Worm (Caenorhabditis elegans) whole organism, L1 larva: ENCODE measurements around the gene R13A1.1.

Source experiments
- C04F5.9 ChIP-seq: sonication (generic microtip); optimal IDR thresholded peaks from 2 replicates; lab custom pipeline; 2016; ENCODE audit warnings: missing genetic modification characterization, missing compliant biosample characterization
- C16A3.4 ChIP-seq: fragments of 150-350 bp; optimal IDR thresholded peaks from 2 replicates; lab custom pipeline; 2014; ENCODE audit warnings: missing biosample characterization, missing genetic modification characterization
- aha-1 ChIP-seq: fragments of 150-350 bp; optimal IDR thresholded peaks from 2 replicates; lab custom pipeline; 2014; ENCODE audit warnings: missing biosample characterization, missing genetic modification characterization
- blmp-1 ChIP-seq: fragments of 150-350 bp; optimal IDR thresholded peaks from 2 replicates; lab custom pipeline; 2014; ENCODE audit warnings: missing biosample characterization, missing genetic modification characterization
- ceh-63 ChIP-seq: fragments of 200-800 bp; sonication (Bioruptor generic); optimal IDR thresholded peaks from 2 replicates; lab custom pipeline; 2018; ENCODE audit warnings: mild to moderate bottlenecking, missing genetic modification characterization, missing compliant biosample characterization
- ceh-8 ChIP-seq: fragments of 200-800 bp; sonication (Bioruptor generic); optimal IDR thresholded peaks from 2 replicates; lab custom pipeline; 2018; ENCODE audit warnings: mild to moderate bottlenecking, missing genetic modification characterization, moderate library complexity, missing compliant biosample characterization
- ceh-82 ChIP-seq, 3 experiments: fragments of 150-350 bp in 1 of 3; sonication (generic microtip) in 2 of 3; optimal IDR thresholded peaks; 2 replicates each; lab custom pipeline; 2014 to 2017; ENCODE audit warnings: missing biosample characterization in 3 of 3, missing genetic modification characterization in 3 of 3
- ceh-90 ChIP-seq: sonication (generic microtip); optimal IDR thresholded peaks from 2 replicates; lab custom pipeline; 2016; ENCODE audit warnings: missing genetic modification characterization, missing compliant biosample characterization
- ces-1 ChIP-seq: fragments of 150-350 bp; optimal IDR thresholded peaks from 2 replicates; lab custom pipeline; 2014; ENCODE audit warnings: missing biosample characterization, missing genetic modification reagents, missing genetic modification characterization
- dpl-1 ChIP-seq, 3 experiments: fragments of 150-350 bp in 2 of 3; sonication (generic microtip) in 1 of 3; optimal IDR thresholded peaks; 2 replicates each; lab custom pipeline; 2014 to 2017; ENCODE audit warnings: missing biosample characterization in 3 of 3, missing genetic modification characterization in 3 of 3, missing genetic modification reagents in 3 of 3
- dsc-1 ChIP-seq: sonication (generic microtip); optimal IDR thresholded peaks from 2 replicates; lab custom pipeline; 2016; ENCODE audit warnings: mild to moderate bottlenecking, missing genetic modification characterization, missing compliant biosample characterization
- elt-2 ChIP-seq: sonication (generic microtip); optimal IDR thresholded peaks from 2 replicates; lab custom pipeline; 2016; ENCODE audit warnings: missing genetic modification characterization, mild to moderate bottlenecking, inconsistent platforms, missing compliant biosample characterization, missing genetic modification reagents
- ets-5 ChIP-seq: fragments of 200-800 bp; sonication (Bioruptor generic); IDR thresholded peaks from 2 replicates; pipeline ENCODE4 v1.3.6; 2022; ENCODE audit warnings: missing genetic modification characterization, missing compliant biosample characterization
- fkh-4 ChIP-seq: sonication (generic microtip); optimal IDR thresholded peaks from 2 replicates; lab custom pipeline; 2016; ENCODE audit warnings: missing compliant biosample characterization, missing genetic modification characterization, borderline replicate concordance
- fkh-8 ChIP-seq: sonication (generic microtip); optimal IDR thresholded peaks from 2 replicates; lab custom pipeline; 2016; ENCODE audit warnings: mild to moderate bottlenecking, missing genetic modification characterization, missing compliant biosample characterization
- fos-1 ChIP-seq: fragments of 150-350 bp; optimal IDR thresholded peaks from 2 replicates; lab custom pipeline; 2014; ENCODE audit warnings: missing biosample characterization, missing genetic modification characterization
- grh-1 ChIP-seq: fragments of 200-800 bp; sonication (Bioruptor generic); IDR thresholded peaks from 2 replicates; pipeline ENCODE4 v1.3.6; 2022; ENCODE audit warnings: missing genetic modification reagents, missing genetic modification characterization, missing compliant biosample characterization
- hlh-4 ChIP-seq: sonication (generic microtip); optimal IDR thresholded peaks from 2 replicates; lab custom pipeline; 2016; ENCODE audit warnings: mild to moderate bottlenecking, missing genetic modification characterization, missing compliant biosample characterization
- irx-1 ChIP-seq: sonication (generic microtip); optimal IDR thresholded peaks from 2 replicates; lab custom pipeline; 2016; ENCODE audit warnings: missing genetic modification characterization, missing compliant biosample characterization
- isw-1 ChIP-seq: fragments of 200-800 bp; sonication (Bioruptor generic); IDR thresholded peaks from 2 replicates; pipeline ENCODE4 v1.3.6; 2022; ENCODE audit warnings: missing genetic modification characterization, missing compliant biosample characterization
- jun-1 ChIP-seq: fragments of 150-350 bp; optimal IDR thresholded peaks from 2 replicates; lab custom pipeline; 2014; ENCODE audit warnings: missing biosample characterization, missing genetic modification reagents, missing genetic modification characterization
- lin-13 ChIP-seq: fragments of 150-350 bp; optimal IDR thresholded peaks from 2 replicates; lab custom pipeline; 2014; ENCODE audit warnings: missing biosample characterization, missing genetic modification reagents, missing genetic modification characterization
- lin-14 ChIP-seq: fragments of 200-800 bp; sonication (Bioruptor generic); optimal IDR thresholded peaks from 2 replicates; lab custom pipeline; 2018; ENCODE audit warnings: mild to moderate bottlenecking, missing genetic modification characterization, moderate library complexity, missing compliant biosample characterization
- lin-35 ChIP-seq, 2 experiments: fragments of 150-350 bp; optimal IDR thresholded peaks; 2 replicates each; lab custom pipeline; 2014; ENCODE audit warnings: missing biosample characterization in 2 of 2, missing genetic modification characterization in 2 of 2, missing genetic modification reagents in 2 of 2
- lin-39 ChIP-seq: fragments of 150-350 bp; optimal IDR thresholded peaks from 2 replicates; lab custom pipeline; 2014; ENCODE audit warnings: missing biosample characterization, missing genetic modification reagents, missing genetic modification characterization
- mab-9 ChIP-seq: fragments of 200-800 bp; sonication (Bioruptor generic); IDR thresholded peaks from 2 replicates; pipeline ENCODE4 v1.3.6; 2022; ENCODE audit warnings: missing genetic modification reagents, missing genetic modification characterization, missing compliant biosample characterization
- mef-2 ChIP-seq: fragments of 150-350 bp; optimal IDR thresholded peaks from 2 replicates; lab custom pipeline; 2014; ENCODE audit warnings: missing biosample characterization, missing genetic modification characterization
- nhr-11 ChIP-seq: fragments of 150-350 bp; optimal IDR thresholded peaks from 2 replicates; lab custom pipeline; 2014; ENCODE audit warnings: missing biosample characterization, missing genetic modification characterization
- nhr-12 ChIP-seq: sonication (generic microtip); optimal IDR thresholded peaks from 2 replicates; lab custom pipeline; 2017; ENCODE audit warnings: missing biosample characterization, missing genetic modification characterization
- nhr-19 ChIP-seq: fragments of 200-800 bp; sonication (Bioruptor generic); conservative IDR thresholded peaks from 2 replicates; pipeline ENCODE4 v1.3.6; 2022; ENCODE audit warnings: missing genetic modification characterization, missing compliant biosample characterization
- nhr-237 ChIP-seq: fragments of 150-350 bp; optimal IDR thresholded peaks from 2 replicates; lab custom pipeline; 2014; ENCODE audit warnings: missing biosample characterization, missing genetic modification characterization
- nhr-28 ChIP-seq: fragments of 150-350 bp; optimal IDR thresholded peaks from 2 replicates; lab custom pipeline; 2014; ENCODE audit warnings: missing biosample characterization, missing genetic modification characterization
- nhr-47 ChIP-seq: sonication (generic microtip); optimal IDR thresholded peaks from 2 replicates; lab custom pipeline; 2016; ENCODE audit warnings: mild to moderate bottlenecking, missing genetic modification characterization, moderate library complexity, missing compliant biosample characterization
- nhr-76 ChIP-seq: sonication (generic microtip); optimal IDR thresholded peaks from 2 replicates; lab custom pipeline; 2017; ENCODE audit warnings: missing biosample characterization, missing genetic modification characterization
- nhr-85 ChIP-seq: sonication (generic microtip); peaks from one replicate; lab custom pipeline; 2016; ENCODE audit warnings: missing genetic modification characterization, inconsistent platforms, missing compliant biosample characterization
- nhr-90 ChIP-seq: sonication (generic microtip); optimal IDR thresholded peaks from 2 replicates; lab custom pipeline; 2016; ENCODE audit warnings: mild to moderate bottlenecking, missing genetic modification characterization, missing compliant biosample characterization; ENCODE audit not compliant: poor library complexity
- pag-3 ChIP-seq: sonication (generic microtip); optimal IDR thresholded peaks from 2 replicates; lab custom pipeline; 2017; ENCODE audit warnings: missing genetic modification characterization, mild to moderate bottlenecking, missing compliant biosample characterization, antibody characterized with exemption, borderline replicate concordance; ENCODE audit not compliant: insufficient read depth
- pax-3 ChIP-seq: fragments of 200-800 bp; sonication (Bioruptor generic); optimal IDR thresholded peaks from 2 replicates; lab custom pipeline; 2018; ENCODE audit warnings: mild to moderate bottlenecking, missing genetic modification characterization, moderate library complexity, missing compliant biosample characterization
- pqm-1 ChIP-seq: sonication (generic microtip); optimal IDR thresholded peaks from 3 replicates; lab custom pipeline; 2017; ENCODE audit warnings: missing biosample characterization, missing genetic modification characterization
- rnt-1 ChIP-seq: sonication (generic microtip); optimal IDR thresholded peaks from 2 replicates; lab custom pipeline; 2016; ENCODE audit warnings: mild to moderate bottlenecking, missing genetic modification characterization, moderate library complexity, missing compliant biosample characterization
- skn-1 ChIP-seq: fragments of 150-350 bp; optimal IDR thresholded peaks from 2 replicates; lab custom pipeline; 2014; ENCODE audit warnings: missing biosample characterization, missing genetic modification characterization
- sptf-1 ChIP-seq: fragments of 150-350 bp; optimal IDR thresholded peaks from 2 replicates; lab custom pipeline; 2014; ENCODE audit warnings: missing biosample characterization, missing genetic modification characterization
- sup-37 ChIP-seq: fragments of 200-800 bp; sonication (Bioruptor generic); optimal IDR thresholded peaks from 2 replicates; lab custom pipeline; 2018; ENCODE audit warnings: mild to moderate bottlenecking, missing genetic modification characterization, missing compliant biosample characterization
- swsn-7 ChIP-seq: sonication (generic microtip); optimal IDR thresholded peaks from 2 replicates; lab custom pipeline; 2016; ENCODE audit warnings: missing genetic modification characterization, missing compliant biosample characterization
- tbx-2 ChIP-seq: sonication (generic microtip); optimal IDR thresholded peaks from 2 replicates; lab custom pipeline; 2016; ENCODE audit warnings: missing genetic modification characterization, missing compliant biosample characterization
- tlp-1 ChIP-seq: fragments of 150-350 bp; optimal IDR thresholded peaks from 2 replicates; lab custom pipeline; 2014; ENCODE audit warnings: missing biosample characterization, missing genetic modification characterization
- unc-130 ChIP-seq: fragments of 150-350 bp; optimal IDR thresholded peaks from 2 replicates; lab custom pipeline; 2017; ENCODE audit warnings: missing biosample characterization, missing genetic modification characterization, inconsistent platforms
- unc-30 ChIP-seq: sonication (generic microtip); optimal IDR thresholded peaks from 2 replicates; lab custom pipeline; 2017; ENCODE audit warnings: missing biosample characterization, missing genetic modification characterization
- unc-86 ChIP-seq: sonication (generic microtip); optimal IDR thresholded peaks from 2 replicates; lab custom pipeline; 2016; ENCODE audit warnings: missing genetic modification characterization, missing compliant biosample characterization
- unc-98 ChIP-seq: fragments of 200-800 bp; sonication (Bioruptor generic); IDR thresholded peaks from 2 replicates; pipeline ENCODE4 v1.3.6; 2022; ENCODE audit warnings: missing genetic modification characterization, missing compliant biosample characterization
- zag-1 ChIP-seq: fragments of 150-350 bp; optimal IDR thresholded peaks from 2 replicates; lab custom pipeline; 2014; ENCODE audit warnings: missing biosample characterization, missing genetic modification characterization
- ztf-11 ChIP-seq, 2 experiments: sonication (generic microtip); optimal IDR thresholded peaks; 2 replicates each; lab custom pipeline; 2016 to 2017; ENCODE audit warnings: missing genetic modification characterization in 2 of 2, missing biosample characterization in 1 of 2, missing compliant biosample characterization in 1 of 2
- ztf-4 ChIP-seq: fragments of 150-350 bp; optimal IDR thresholded peaks from 2 replicates; lab custom pipeline; 2014; ENCODE audit warnings: missing biosample characterization, missing genetic modification characterization

Gene R13A1.1

DNA sequence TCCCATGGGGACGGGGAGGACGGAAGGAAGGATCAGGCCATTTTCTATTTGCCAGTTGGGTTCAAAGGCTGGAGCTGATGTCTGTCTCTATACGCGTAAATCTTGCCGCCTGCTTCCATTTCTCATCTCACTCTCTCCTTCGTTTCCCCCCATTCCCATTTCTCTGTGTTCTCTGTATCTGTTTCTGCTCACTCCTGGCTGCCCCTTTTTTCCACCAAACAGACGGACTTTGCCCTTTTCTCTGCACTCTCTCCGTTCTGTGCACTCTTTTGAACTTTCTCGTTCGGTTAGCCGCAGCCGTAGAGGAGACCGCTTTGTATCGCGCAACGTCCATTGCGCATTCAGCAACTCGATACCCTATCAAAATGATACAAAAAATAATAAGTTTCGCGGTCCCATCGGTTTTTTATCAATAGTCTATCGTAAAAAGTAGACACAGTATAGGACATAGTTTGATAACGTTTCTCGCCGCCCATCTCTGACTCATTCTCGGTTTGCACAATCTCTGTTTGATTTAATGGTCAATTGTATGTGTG, 15.6 kb downstream of the R13A1.1 start:
- TF ChIP-seq lin-13 (GFP tag; lab: Kevin White, UChicago) (no peak), rnt-1 (tag; lab: Kevin White, UChicago) (peak; percentile 76), grh-1 (GFP tag; lab: Robert Waterston, UW) (no peak), nhr-85 (tag; lab: Kevin White, UChicago) (peak; percentile 73), lin-39 (tag; lab: Kevin White, UChicago) (no peak), nhr-28 (no peak), jun-1 (tag; lab: Kevin White, UChicago) (peak; percentile 36), aha-1 (tag; lab: Kevin White, UChicago) (no peak), mef-2 (tag; lab: Kevin White, UChicago) (no peak), fos-1 (no peak), ztf-4 (tag; lab: Kevin White, UChicago) (no peak), sup-37 (no peak), zag-1 (no peak), nhr-90 (tag; lab: Kevin White, UChicago) (no peak), pqm-1 (tag; lab: Kevin White, UChicago) (no peak), nhr-237 (tag; lab: Kevin White, UChicago) (no peak), fkh-8 (tag; lab: Kevin White, UChicago) (peak; percentile 75), sptf-1 (tag; lab: Kevin White, UChicago) (no peak), C04F5.9 (tag; lab: Kevin White, UChicago) (no peak), tlp-1 (tag; lab: Kevin White, UChicago) (no peak), isw-1 (GFP tag; lab: Robert Waterston, UW) (no peak), lin-14 (peak; percentile 90), pag-3 (tag; lab: Kevin White, UChicago) (no peak), ztf-11 (tag; optimal IDR thresholded peaks at IDR 0.05; lab: Kevin White, UChicago) (no peak), ces-1 (GFP tag; lab: Kevin White, UChicago) (no peak), lin-35 (GFP tag; optimal IDR thresholded peaks at IDR 0.05; lab: Kevin White, UChicago) (peak; percentile 35 to 36), blmp-1 (tag; lab: Kevin White, UChicago) (peak; percentile 56), nhr-12 (tag; lab: Kevin White, UChicago) (no peak), tbx-2 (tag; lab: Kevin White, UChicago) (peak; percentile 59), irx-1 (peak; percentile 49), nhr-47 (tag; lab: Kevin White, UChicago) (peak; percentile 57), ceh-63 (GFP tag; lab: Kevin White, UChicago) (no peak), nhr-19 (GFP tag; lab: Robert Waterston, UW) (peak; percentile 51), C16A3.4 (tag; lab: Kevin White, UChicago) (no peak), unc-130 (tag; lab: Kevin White, UChicago) (peak; percentile 0), ceh-8 (GFP tag; lab: Kevin White, UChicago) (no peak), ceh-82 (tag; optimal IDR thresholded peaks at IDR 0.05; lab: Kevin White, UChicago) (peak in 2 of 3 experiments; percentile 35 to 68), hlh-4 (tag; lab: Kevin White, UChicago) (no peak), ceh-90 (tag; lab: Kevin White, UChicago) (no peak), nhr-76 (tag; lab: Kevin White, UChicago) (no peak), unc-98 (GFP tag; lab: Robert Waterston, UW) (no peak; the same call in 1 of the 2 replicates), elt-2 (tag; lab: Kevin White, UChicago) (peak; percentile 85), unc-86 (tag; lab: Kevin White, UChicago) (peak; percentile 7), ets-5 (GFP tag; lab: Robert Waterston, UW) (no peak), dpl-1 (GFP tag; optimal IDR thresholded peaks at IDR 0.05; lab: Kevin White, UChicago) (peak; percentile 15 to 37 (median 18)), dsc-1 (tag; lab: Kevin White, UChicago) (peak; percentile 53), nhr-11 (tag; lab: Kevin White, UChicago) (no peak), pax-3 (tag; lab: Kevin White, UChicago) (no peak), fkh-4 (tag; lab: Kevin White, UChicago) (no peak), swsn-7 (tag; lab: Kevin White, UChicago) (peak; percentile 46), skn-1 (tag; lab: Kevin White, UChicago) (no peak), mab-9 (0 out of 2 replicates have a peak, but pooled peaks have one; percentile 50), unc-30 (tag; lab: Kevin White, UChicago) (no peak)
